Fruit fly (Drosophila melanogaster): ENCODE data around the gene Es2.

DNA sequence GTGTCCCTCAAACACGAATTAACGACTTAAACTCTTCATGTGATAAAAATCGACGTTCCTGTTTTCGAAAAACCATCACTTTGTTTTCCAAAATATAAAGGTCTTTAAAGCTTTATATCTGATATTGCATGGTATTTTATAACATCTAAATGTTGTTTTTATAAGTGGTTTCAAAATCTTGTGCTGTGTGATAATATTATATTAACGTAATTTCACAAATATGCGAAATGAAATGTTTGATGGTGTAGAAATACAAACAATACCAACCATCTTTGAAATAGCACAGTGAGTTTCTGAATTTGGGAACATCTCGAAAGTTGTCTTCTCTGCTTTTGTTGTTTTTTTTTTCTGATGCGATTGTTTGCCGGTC lies 29.7 kb downstream of the Es2 start:
- TF ChIP-seq CG8478 (optimal IDR thresholded peaks at IDR 0.05): no peak
- TF ChIP-seq CTCF (optimal IDR thresholded peaks at IDR 0.05): no peak
